Fruit fly (Drosophila melanogaster): ENCODE measurements around the gene CG12991.

The CG12991 gene

DNA sequence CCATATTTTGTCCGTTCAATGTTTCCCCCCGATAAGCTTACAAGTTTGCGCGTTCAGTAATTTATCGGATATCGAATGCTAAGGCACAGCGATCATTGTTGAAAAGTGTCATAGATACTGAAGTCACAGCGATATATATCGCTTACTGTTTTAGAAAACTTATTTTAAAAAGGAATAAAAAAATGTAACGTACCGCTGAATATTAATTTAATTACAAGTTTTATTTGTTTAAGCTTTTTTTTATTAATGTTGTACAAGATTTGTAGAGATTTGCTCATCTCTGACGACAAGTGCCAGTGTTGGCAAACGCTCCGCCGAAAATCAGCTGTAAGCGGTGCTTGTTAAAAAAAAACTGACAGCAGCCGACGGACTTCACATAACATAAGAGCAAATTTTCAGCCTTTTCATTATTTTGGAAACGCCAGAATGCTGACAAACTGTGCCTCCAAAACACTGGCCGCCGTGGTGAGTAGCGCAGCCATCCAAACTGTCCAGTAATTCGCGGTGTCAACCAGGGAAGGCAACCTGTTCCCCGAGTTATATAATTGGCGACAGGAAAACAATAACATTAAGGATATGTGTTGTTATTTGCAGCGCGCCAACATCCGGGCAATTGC is 52.4 kb downstream of the CG12991 start, which contains the start of the genes corolla and ND-24 (continued):
- TF ChIP-seq CkIIα-i1 (GFP tag; IDR thresholded peaks at IDR 0.05): 0 out of 2 replicates have a peak, but pooled peaks have one; percentile 13
- TF ChIP-seq zfh2 (GFP tag; optimal IDR thresholded peaks at IDR 0.05): peak; percentile 85
- TF ChIP-seq Tbp (GFP tag; optimal IDR thresholded peaks at IDR 0.05): no peak
- peak; percentile 68 for TF ChIP-seq CG18619 (GFP tag; optimal IDR thresholded peaks at IDR 0.05)
- TF ChIP-seq bbx (GFP tag; IDR thresholded peaks at IDR 0.05; ENCODE audit: partially characterized antibody): peak; percentile 81
- peak; percentile 80 for TF ChIP-seq Blimp-1 (GFP tag; optimal IDR thresholded peaks at IDR 0.05)
- TF ChIP-seq CG15073 (GFP tag; optimal IDR thresholded peaks at IDR 0.05): no peak
- peak; percentile 84; the same call in 2 of the 3 replicates for TF ChIP-seq CG17361 (GFP tag; IDR thresholded peaks at IDR 0.05)
- TF ChIP-seq CG12155 (GFP tag; optimal IDR thresholded peaks at IDR 0.05): peak; percentile 83
- TF ChIP-seq CG12659 (GFP tag; optimal IDR thresholded peaks at IDR 0.05): peak; percentile 87
- peak; percentile 76 for TF ChIP-seq Side (GFP tag; optimal IDR thresholded peaks at IDR 0.05)
- no peak for TF ChIP-seq fd64A (GFP tag; optimal IDR thresholded peaks at IDR 0.05)
- TF ChIP-seq pan (optimal IDR thresholded peaks at IDR 0.05): no peak
- peak in 1 of 2 experiments; percentile 89 for TF ChIP-seq pan (GFP tag; optimal IDR thresholded peaks at IDR 0.05 in 1 of 2, IDR thresholded peaks at IDR 0.05 in 1 of 2)
- peak; percentile 59 for TF ChIP-seq CG8924 (tag; optimal IDR thresholded peaks at IDR 0.05)
- peak; percentile 63 for TF ChIP-seq CG4328 (GFP tag; optimal IDR thresholded peaks at IDR 0.05)
- TF ChIP-seq cg (GFP tag; optimal IDR thresholded peaks at IDR 0.05): no peak
- peak; percentile 90 for TF ChIP-seq Xbp1 (GFP tag; optimal IDR thresholded peaks at IDR 0.05)
- peak; percentile 80 for TF ChIP-seq CG4404 (GFP tag; IDR thresholded peaks at IDR 0.05)
- TF ChIP-seq CG11695 (GFP tag; IDR thresholded peaks at IDR 0.05): peak; percentile 77
- peak; percentile 70 for TF ChIP-seq chm (GFP tag; IDR thresholded peaks at IDR 0.05)
- peak; percentile 81 for TF ChIP-seq Gug (GFP tag; IDR thresholded peaks at IDR 0.05)
- peak; percentile 68 for TF ChIP-seq CG18262 (tag; optimal IDR thresholded peaks at IDR 0.05)
- peak; percentile 56 for TF ChIP-seq gsb-n (tag; optimal IDR thresholded peaks at IDR 0.05)
- TF ChIP-seq sob (GFP tag; IDR thresholded peaks at IDR 0.05): peak; percentile 93
- peak; percentile 87 for TF ChIP-seq ind (GFP tag; optimal IDR thresholded peaks at IDR 0.05)
- TF ChIP-seq CG10462 (GFP tag; optimal IDR thresholded peaks at IDR 0.05): peak; percentile 66
- peak; percentile 83 for TF ChIP-seq CG1602 (GFP tag; optimal IDR thresholded peaks at IDR 0.05)
- TF ChIP-seq croc (GFP tag; conservative IDR thresholded peaks at IDR 0.05): peak; percentile 69
- TF ChIP-seq Opbp (GFP tag; IDR thresholded peaks at IDR 0.05; ENCODE audit: partially characterized antibody): peak; percentile 81; the same call in 2 of the 3 replicates
- peak; percentile 48 for TF ChIP-seq da (GFP tag; optimal IDR thresholded peaks at IDR 0.05)
- peak; percentile 89 for TF ChIP-seq zfh1 (GFP tag; IDR thresholded peaks at IDR 0.05)
- peak; percentile 87 for TF ChIP-seq HLH3B (GFP tag; IDR thresholded peaks at IDR 0.05)
- peak; percentile 83 for TF ChIP-seq ranshi (GFP tag; IDR thresholded peaks at IDR 0.05)
- TF ChIP-seq abd-A (tag; optimal IDR thresholded peaks at IDR 0.05): no peak
- TF ChIP-seq Ravus (GFP tag; IDR thresholded peaks at IDR 0.05): peak; percentile 39; the same call in 1 of the 2 replicates
- peak; percentile 68 for TF ChIP-seq CG10209 (GFP tag; optimal IDR thresholded peaks at IDR 0.05)
- TF ChIP-seq chn (GFP tag; optimal IDR thresholded peaks at IDR 0.05): peak; percentile 86
- peak; percentile 83 for TF ChIP-seq maf-S (GFP tag; optimal IDR thresholded peaks at IDR 0.05)
- TF ChIP-seq ttk (GFP tag; IDR thresholded peaks at IDR 0.05): peak; percentile 87
- no peak for TF ChIP-seq CG14965 (GFP tag; optimal IDR thresholded peaks at IDR 0.05; ENCODE audit: borderline replicate concordance)
- TF ChIP-seq CG16813 (GFP tag; IDR thresholded peaks at IDR 0.05; ENCODE audit: partially characterized antibody): peak; percentile 89
- TF ChIP-seq CG9437 (GFP tag; optimal IDR thresholded peaks at IDR 0.05): peak; percentile 50
- no peak for TF ChIP-seq Dfd (GFP tag; optimal IDR thresholded peaks at IDR 0.05)
- TF ChIP-seq CG14050 (GFP tag; IDR thresholded peaks at IDR 0.05): peak; percentile 75
- TF ChIP-seq CG6791 (GFP tag; IDR thresholded peaks at IDR 0.05; ENCODE audit: partially characterized antibody): peak; percentile 81
- TF ChIP-seq CG8765 (GFP tag; IDR thresholded peaks at IDR 0.05): peak; percentile 78; the same call in 1 of the 2 replicates
- peak; percentile 85 for TF ChIP-seq az2 (GFP tag; optimal IDR thresholded peaks at IDR 0.05)
- peak; percentile 61 for TF ChIP-seq Mes4 (GFP tag; optimal IDR thresholded peaks at IDR 0.05)
- no peak for TF ChIP-seq Meics (GFP tag; optimal IDR thresholded peaks at IDR 0.05)

Data from whole organism, embryonic.